Fruit fly (Drosophila melanogaster) whole organism, embryonic: Measurements from ENCODE around the gene CG18213.

Source experiments
- B-H1 ChIP-seq: fragments of 200-800 bp; sonication (Bioruptor generic); IDR thresholded peaks from 3 replicates; pipeline ENCODE4 v1.3.6; 2022; ENCODE audit warnings: missing biosample characterization, missing genetic modification characterization
- CG11247 ChIP-seq: fragments of 200-800 bp; sonication (Bioruptor generic); IDR thresholded peaks from 2 replicates; pipeline ENCODE4 v1.3.6; 2022; ENCODE audit warnings: missing biosample characterization, missing genetic modification characterization
- CG11723 ChIP-seq: fragments of 200-800 bp; sonication (Bioruptor generic); optimal IDR thresholded peaks from 2 replicates; lab custom pipeline; 2017; ENCODE audit warnings: missing biosample characterization, mild to moderate bottlenecking, missing genetic modification characterization
- CG12299 ChIP-seq: fragments of 200-800 bp; sonication (Bioruptor generic); optimal IDR thresholded peaks from 2 replicates; lab custom pipeline; 2018; ENCODE audit warnings: missing biosample characterization, mild to moderate bottlenecking, missing genetic modification characterization
- CG13775 ChIP-seq: fragments of 200-800 bp; sonication (Bioruptor generic); optimal IDR thresholded peaks from 3 replicates; lab custom pipeline; 2017; ENCODE audit warnings: missing biosample characterization, mild to moderate bottlenecking, missing genetic modification characterization
- CG14860 ChIP-seq: fragments of 200-800 bp; sonication (Bioruptor generic); IDR thresholded peaks from 3 replicates; pipeline ENCODE4 v1.3.6; 2022; ENCODE audit warnings: missing biosample characterization, missing genetic modification characterization; ENCODE audit not compliant: partially characterized antibody
- CG1647 ChIP-seq: fragments of 200-800 bp; sonication (Bioruptor generic); optimal IDR thresholded peaks from 3 replicates; lab custom pipeline; 2016; ENCODE audit warnings: missing biosample characterization, missing genetic modification characterization
- CG17186 ChIP-seq: fragments of 200-800 bp; sonication (Bioruptor generic); optimal IDR thresholded peaks from 3 replicates; lab custom pipeline; 2017; ENCODE audit warnings: missing biosample characterization, missing genetic modification reagents, missing genetic modification characterization
- CG17328 ChIP-seq: fragments of 200-800 bp; sonication (Bioruptor generic); IDR thresholded peaks from 2 replicates; pipeline ENCODE4 v1.3.6; 2022; ENCODE audit warnings: missing biosample characterization, missing genetic modification characterization
- CG17829 ChIP-seq: fragments of 200-800 bp; optimal IDR thresholded peaks from 2 replicates; lab custom pipeline; 2019; ENCODE audit warnings: missing biosample characterization, mild to moderate bottlenecking, missing genetic modification characterization, moderate library complexity
- CG18262 ChIP-seq: fragments of 200-800 bp; optimal IDR thresholded peaks from 3 replicates; lab custom pipeline; 2019; ENCODE audit warnings: missing biosample characterization, mild to moderate bottlenecking, missing genetic modification characterization, moderate library complexity
- CG2129 ChIP-seq: fragments of 200-800 bp; sonication (Bioruptor generic); IDR thresholded peaks from 2 replicates; pipeline ENCODE4 v1.3.6; 2022; ENCODE audit warnings: missing biosample characterization, missing genetic modification characterization; ENCODE audit not compliant: partially characterized antibody
- CG30403 ChIP-seq: fragments of 200-800 bp; sonication (Bioruptor generic); optimal IDR thresholded peaks from 3 replicates; lab custom pipeline; 2016; ENCODE audit warnings: missing biosample characterization, missing genetic modification characterization
- CG3726 ChIP-seq: fragments of 200-800 bp; sonication (Bioruptor generic); IDR thresholded peaks from 3 replicates; pipeline ENCODE4, ENCODE4 v1.3.6; 2022; ENCODE audit warnings: missing biosample characterization, missing genetic modification characterization
- CG42726 ChIP-seq: fragments of 200-800 bp; sonication (Bioruptor generic); IDR thresholded peaks from 2 replicates; pipeline ENCODE4 v1.3.6; 2022; ENCODE audit warnings: missing biosample characterization, missing genetic modification characterization; ENCODE audit not compliant: partially characterized antibody
- CG6254 ChIP-seq: fragments of 200-800 bp; sonication (Bioruptor generic); optimal IDR thresholded peaks from 3 replicates; lab custom pipeline; 2017; ENCODE audit warnings: mild to moderate bottlenecking, missing biosample characterization, missing genetic modification reagents, missing genetic modification characterization
- CG6683 ChIP-seq: fragments of 200-800 bp; sonication (Bioruptor generic); optimal IDR thresholded peaks from 2 replicates; lab custom pipeline; 2017; ENCODE audit warnings: missing biosample characterization, mild to moderate bottlenecking, missing genetic modification characterization, missing genetic modification reagents
- CG8924 ChIP-seq: fragments of 200-800 bp; optimal IDR thresholded peaks from 3 replicates; lab custom pipeline; 2019; ENCODE audit warnings: missing biosample characterization, mild to moderate bottlenecking, missing genetic modification characterization, moderate library complexity
- Chrac-16 ChIP-seq: fragments of 200-800 bp; sonication (Bioruptor generic); optimal IDR thresholded peaks from 3 replicates; lab custom pipeline; 2016; ENCODE audit warnings: missing biosample characterization, missing genetic modification characterization
- CkIIα-i1 ChIP-seq: fragments of 200-800 bp; sonication (Bioruptor generic); IDR thresholded peaks from 2 replicates; pipeline ENCODE4 v1.3.6; 2022; ENCODE audit warnings: missing biosample characterization, missing genetic modification characterization
- Dll ChIP-seq: fragments of 200-800 bp; sonication (Bioruptor generic); IDR thresholded peaks from 4 replicates; pipeline ENCODE4 v1.3.6; 2022; ENCODE audit warnings: missing biosample characterization, missing genetic modification characterization; ENCODE audit not compliant: partially characterized antibody
- Doc3 ChIP-seq: fragments of 200-800 bp; sonication (Bioruptor generic); IDR thresholded peaks from 3 replicates; pipeline ENCODE4 v1.3.6; 2022; ENCODE audit warnings: missing biosample characterization, missing genetic modification characterization; ENCODE audit not compliant: partially characterized antibody
- Ets97D ChIP-seq: fragments of 200-800 bp; sonication (Bioruptor generic); optimal IDR thresholded peaks from 3 replicates; lab custom pipeline; 2016; ENCODE audit warnings: missing biosample characterization, missing genetic modification characterization
- HLH54F ChIP-seq: fragments of 200-800 bp; sonication (Bioruptor generic); optimal IDR thresholded peaks from 3 replicates; lab custom pipeline; 2016; ENCODE audit warnings: missing biosample characterization, missing genetic modification characterization
- Oli ChIP-seq: fragments of 200-800 bp; sonication (Bioruptor generic); optimal IDR thresholded peaks from 2 replicates; lab custom pipeline; 2018; ENCODE audit warnings: missing biosample characterization, mild to moderate bottlenecking, missing genetic modification characterization, moderate library complexity
- Stat92E ChIP-seq, 3 experiments: fragments of >200 bp in 2 of 3; fragments of 200-800 bp in 1 of 3; sonication (Bioruptor generic) in 1 of 3; optimal IDR thresholded peaks; 2 replicates each; lab custom pipeline; 2017 to 2019; ENCODE audit warnings: missing biosample characterization in 3 of 3, missing genetic modification characterization in 3 of 3, mild to moderate bottlenecking in 1 of 3, moderate library complexity in 1 of 3
- ap ChIP-seq: fragments of 200-800 bp; sonication (Bioruptor generic); IDR thresholded peaks from 2 replicates; pipeline ENCODE4 v1.3.6; 2022; ENCODE audit warnings: missing biosample characterization, missing genetic modification characterization
- cad ChIP-seq: fragments of >200 bp; optimal IDR thresholded peaks from 2 replicates; lab custom pipeline; 2017; ENCODE audit warnings: missing biosample characterization, missing genetic modification characterization
- ci ChIP-seq: fragments of 200-800 bp; sonication (Bioruptor generic); IDR thresholded peaks from 3 replicates; pipeline ENCODE4 v1.3.6; 2022; ENCODE audit warnings: missing biosample characterization, missing genetic modification characterization
- dan ChIP-seq: fragments of 200-800 bp; sonication (Bioruptor generic); IDR thresholded peaks from 2 replicates; pipeline ENCODE4 v1.3.6; 2022; ENCODE audit warnings: missing biosample characterization, missing genetic modification characterization
- exex ChIP-seq: fragments of 200-800 bp; sonication (Bioruptor generic); optimal IDR thresholded peaks from 4 replicates; lab custom pipeline; 2018; ENCODE audit warnings: missing biosample characterization, mild to moderate bottlenecking, missing genetic modification characterization, moderate library complexity
- fd102C ChIP-seq: fragments of 200-800 bp; sonication (Bioruptor generic); optimal IDR thresholded peaks from 2 replicates; lab custom pipeline; 2018; ENCODE audit warnings: missing biosample characterization, mild to moderate bottlenecking, missing genetic modification characterization, moderate library complexity
- fd64A ChIP-seq: fragments of 200-800 bp; sonication (Bioruptor generic); optimal IDR thresholded peaks from 3 replicates; lab custom pipeline; 2018; ENCODE audit warnings: missing biosample characterization, mild to moderate bottlenecking, missing genetic modification characterization
- gsb ChIP-seq: fragments of 200-800 bp; sonication (Bioruptor generic); IDR thresholded peaks from 2 replicates; pipeline ENCODE4 v1.3.6; 2022; ENCODE audit warnings: missing biosample characterization, missing genetic modification characterization
- ham ChIP-seq: fragments of 200-800 bp; sonication (Bioruptor generic); IDR thresholded peaks from 2 replicates; pipeline ENCODE4 v1.3.6; 2022; ENCODE audit warnings: missing biosample characterization, missing genetic modification characterization
- inv ChIP-seq: fragments of 200-800 bp; sonication (Bioruptor generic); IDR thresholded peaks from 2 replicates; pipeline ENCODE4 v1.3.6; 2022; ENCODE audit warnings: missing biosample characterization, missing genetic modification characterization; ENCODE audit not compliant: partially characterized antibody
- kay ChIP-seq: fragments of 200-800 bp; sonication (Bioruptor generic); optimal IDR thresholded peaks from 2 replicates; lab custom pipeline; 2016; ENCODE audit warnings: missing biosample characterization, missing genetic modification characterization
- klu ChIP-seq: fragments of 200-800 bp; sonication (Bioruptor generic); IDR thresholded peaks from 2 replicates; pipeline ENCODE4 v1.3.6; 2022; ENCODE audit warnings: missing biosample characterization, missing genetic modification characterization
- org-1 ChIP-seq: fragments of 200-800 bp; sonication (Bioruptor generic); optimal IDR thresholded peaks from 2 replicates; lab custom pipeline; 2017; ENCODE audit warnings: missing biosample characterization, missing genetic modification characterization
- ranshi ChIP-seq: fragments of 200-800 bp; sonication (Bioruptor generic); IDR thresholded peaks from 2 replicates; pipeline ENCODE4 v1.3.6; 2022; ENCODE audit warnings: missing biosample characterization, missing genetic modification characterization
- salm ChIP-seq: fragments of 200-800 bp; sonication (Bioruptor generic); optimal IDR thresholded peaks from 2 replicates; lab custom pipeline; 2018; ENCODE audit warnings: missing biosample characterization, mild to moderate bottlenecking, missing genetic modification characterization
- sd ChIP-seq: fragments of 200-800 bp; sonication (Bioruptor generic); optimal IDR thresholded peaks from 3 replicates; lab custom pipeline; 2018; ENCODE audit warnings: missing biosample characterization, mild to moderate bottlenecking, missing genetic modification characterization, moderate library complexity
- seq ChIP-seq: fragments of 200-800 bp; sonication (Bioruptor generic); IDR thresholded peaks from 2 replicates; pipeline ENCODE4 v1.3.6; 2022; ENCODE audit warnings: missing biosample characterization, missing genetic modification characterization
- sob ChIP-seq: fragments of 200-800 bp; sonication (Bioruptor generic); IDR thresholded peaks from 2 replicates; pipeline ENCODE4 v1.3.6; 2022; ENCODE audit warnings: missing biosample characterization, missing genetic modification characterization
- stwl ChIP-seq: fragments of 200-800 bp; sonication (Bioruptor generic); optimal IDR thresholded peaks from 3 replicates; lab custom pipeline; 2018; ENCODE audit warnings: missing biosample characterization, mild to moderate bottlenecking, missing genetic modification characterization, moderate library complexity
- tgo ChIP-seq: fragments of 200-800 bp; sonication (Bioruptor generic); IDR thresholded peaks from 3 replicates; pipeline ENCODE4 v1.3.6; 2022; ENCODE audit warnings: missing biosample characterization, missing genetic modification characterization
- ttk ChIP-seq: fragments of 200-800 bp; sonication (Bioruptor generic); IDR thresholded peaks from 2 replicates; pipeline ENCODE4 v2.1.2; 2022; ENCODE audit warnings: missing biosample characterization, missing genetic modification characterization
- tx ChIP-seq: fragments of 200-800 bp; sonication (Bioruptor generic); optimal IDR thresholded peaks from 2 replicates; lab custom pipeline; 2016; ENCODE audit warnings: missing biosample characterization, missing genetic modification characterization
- z ChIP-seq: fragments of 200-800 bp; sonication (Bioruptor generic); IDR thresholded peaks from 3 replicates; pipeline ENCODE4 v1.3.6; 2022; ENCODE audit warnings: missing biosample characterization, missing genetic modification characterization
- zf30C ChIP-seq: fragments of 200-800 bp; sonication (Bioruptor generic); optimal IDR thresholded peaks from 3 replicates; lab custom pipeline; 2018; ENCODE audit warnings: missing biosample characterization, mild to moderate bottlenecking, missing genetic modification characterization

The CG18213 gene

DNA sequence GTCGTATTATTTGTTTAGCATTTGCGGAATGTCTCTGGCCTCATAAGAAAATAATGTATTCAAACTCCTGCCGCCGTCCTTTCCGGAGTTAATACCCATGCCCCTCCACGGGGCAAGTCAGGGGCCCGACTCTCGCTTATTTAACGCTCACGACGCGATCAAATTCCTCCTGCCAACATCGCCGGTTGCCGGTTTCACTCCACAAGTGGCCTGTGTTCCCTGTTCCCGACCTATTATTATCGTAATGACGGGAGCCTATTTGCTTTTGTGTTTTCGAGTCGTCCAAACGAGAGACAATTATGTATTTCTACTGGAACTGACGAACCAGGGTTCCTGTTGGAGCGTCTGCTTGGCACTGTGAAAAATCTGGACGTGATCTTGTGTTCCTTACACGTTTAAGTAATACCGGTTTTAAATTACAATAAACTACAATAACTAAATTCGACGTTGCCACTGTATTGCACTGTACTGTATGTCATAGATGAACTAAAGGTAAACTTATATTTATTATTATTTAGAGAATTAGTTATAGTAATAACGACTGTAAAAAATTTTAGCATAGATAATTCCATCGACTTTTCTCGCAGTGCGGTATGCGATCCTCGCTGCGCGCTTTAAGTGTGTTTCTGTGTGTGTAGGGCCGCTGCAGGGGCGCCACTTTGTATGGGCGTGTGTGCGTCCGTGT, 12.6 kb upstream of the CG18213 start (continued):
- TF ChIP-seq CG17829 (tag; lab: Kevin White, UChicago), result peak; percentile 81
- peak; percentile 62 for TF ChIP-seq CG8924 (tag; lab: Kevin White, UChicago)
- no peak for TF ChIP-seq salm (tag; lab: Kevin White, UChicago)
- no peak for TF ChIP-seq ttk (GFP tag; lab: Robert Waterston, UW)
- peak; percentile 99 for TF ChIP-seq zf30C (GFP tag; lab: Kevin White, UChicago)
- no peak for TF ChIP-seq CG11723 (GFP tag; lab: Kevin White, UChicago)
- TF ChIP-seq sob (GFP tag; lab: Robert Waterston, UW), result no peak
- TF ChIP-seq gsb (GFP tag; lab: Robert Waterston, UW), result no peak
- no peak for TF ChIP-seq Ets97D (GFP tag; lab: Kevin White, UChicago)
- TF ChIP-seq CG30403 (GFP tag; lab: Kevin White, UChicago), result peak; percentile 39
- TF ChIP-seq CG18262 (tag; lab: Kevin White, UChicago), result peak; percentile 87
- no peak for TF ChIP-seq Doc3 (GFP tag; lab: Robert Waterston, UW)
- TF ChIP-seq klu (GFP tag; lab: Robert Waterston, UW), result no peak
- TF ChIP-seq tx (GFP tag; lab: Kevin White, UChicago), result no peak
- TF ChIP-seq CG13775 (GFP tag; lab: Kevin White, UChicago), result peak; percentile 69
- no peak for TF ChIP-seq kay (GFP tag; lab: Kevin White, UChicago)
- TF ChIP-seq CkIIα-i1 (GFP tag; lab: Robert Waterston, UW), result no peak
- 0 out of 3 replicates have a peak, but pooled peaks have one; percentile 7 for TF ChIP-seq z (GFP tag; lab: Robert Waterston, UW)
- TF ChIP-seq CG3726 (GFP tag; lab: Robert Waterston, UW), result no peak
- TF ChIP-seq CG17186 (GFP tag; lab: Kevin White, UChicago), result no peak
- TF ChIP-seq cad (GFP tag; lab: Kevin White, UChicago), result no peak
- TF ChIP-seq org-1 (GFP tag; lab: Kevin White, UChicago), result peak; percentile 24
- no peak for TF ChIP-seq HLH54F (GFP tag; lab: Kevin White, UChicago)
- no peak for TF ChIP-seq sd (tag; lab: Kevin White, UChicago)
- TF ChIP-seq CG1647 (GFP tag; lab: Kevin White, UChicago), result no peak
- TF ChIP-seq fd64A (GFP tag; lab: Kevin White, UChicago), result no peak
- TF ChIP-seq ap, result no peak
- no peak for TF ChIP-seq ranshi
- no peak for TF ChIP-seq B-H1 (GFP tag; lab: Robert Waterston, UW)
- TF ChIP-seq ci (GFP tag; lab: Robert Waterston, UW), result peak; percentile 8; the same call in 1 of the 3 replicates
- no peak for TF ChIP-seq CG14860 (GFP tag; lab: Robert Waterston, UW)
- TF ChIP-seq CG2129, result no peak
- no peak for TF ChIP-seq inv
- peak; percentile 32 for TF ChIP-seq Oli (tag; lab: Kevin White, UChicago)
- no peak for TF ChIP-seq CG6683
- TF ChIP-seq CG11247 (GFP tag; lab: Robert Waterston, UW), result no peak
- TF ChIP-seq stwl (tag; lab: Kevin White, UChicago), result no peak
- no peak; the same call in 1 of the 2 replicates for TF ChIP-seq dan (GFP tag; lab: Robert Waterston, UW)
- TF ChIP-seq Stat92E (GFP tag; optimal IDR thresholded peaks at IDR 0.05; lab: Kevin White, UChicago), result no peak
- TF ChIP-seq ham (GFP tag; lab: Robert Waterston, UW), result no peak
- TF ChIP-seq CG17328 (GFP tag; lab: Robert Waterston, UW), result peak; percentile 52; the same call in 1 of the 2 replicates
- TF ChIP-seq Dll, result no peak
- no peak for TF ChIP-seq CG12299 (tag; lab: Kevin White, UChicago)
- peak; percentile 81 for TF ChIP-seq fd102C (GFP tag; lab: Kevin White, UChicago)
- no peak for TF ChIP-seq seq (GFP tag; lab: Robert Waterston, UW)
- TF ChIP-seq Chrac-16 (GFP tag; lab: Kevin White, UChicago), result peak; percentile 48
- no peak; the same call in 2 of the 3 replicates for TF ChIP-seq tgo (GFP tag; lab: Robert Waterston, UW)
- TF ChIP-seq exex (tag; lab: Kevin White, UChicago), result no peak
- TF ChIP-seq CG6254, result peak; percentile 33
- no peak for TF ChIP-seq CG42726 (GFP tag; lab: Robert Waterston, UW)
